Worm (Caenorhabditis elegans): ENCODE results near the gene col-164.

Gene col-164

DNA sequence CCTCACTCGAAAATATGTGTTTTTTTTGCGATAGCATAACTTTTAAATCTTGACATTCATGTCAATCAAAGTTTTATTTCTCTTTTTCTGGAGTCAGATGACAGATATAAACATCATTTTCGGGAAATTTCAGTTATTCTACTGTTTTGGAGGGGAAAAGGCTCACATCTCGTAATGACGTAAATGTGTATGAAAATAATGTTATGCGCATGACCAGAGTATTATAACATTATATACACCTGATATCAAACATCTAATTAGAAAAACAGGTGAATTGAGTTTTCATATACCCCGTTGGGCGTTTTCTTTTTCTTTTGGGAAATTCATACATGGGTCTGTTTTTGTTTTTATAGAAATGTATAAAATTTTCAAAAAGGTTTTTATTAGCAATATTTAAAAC, 51.0 kb downstream of the col-164 start (continued):
- TF ChIP-seq C04F5.9 (tag; optimal IDR thresholded peaks at IDR 0.05) (no peak), tbx-2 (tag; optimal IDR thresholded peaks at IDR 0.05) (no peak), pag-3 (tag; optimal IDR thresholded peaks at IDR 0.05; ENCODE audit: borderline replicate concordance, insufficient read depth) (no peak), snpc-4 (tag; optimal IDR thresholded peaks at IDR 0.05) (no peak), lir-3 (tag; optimal IDR thresholded peaks at IDR 0.05; ENCODE audit: poor library complexity) (no peak), C34B4.2 (tag; optimal IDR thresholded peaks at IDR 0.05) (no peak), fkh-4 (tag; optimal IDR thresholded peaks at IDR 0.05; ENCODE audit: borderline replicate concordance) (no peak), Y116A8C.19 (tag; optimal IDR thresholded peaks at IDR 0.05; ENCODE audit: borderline replicate concordance) (no peak), ama-1 (optimal IDR thresholded peaks at IDR 0.05) (no peak), vab-15 (tag; optimal IDR thresholded peaks at IDR 0.05) (no peak), tlp-1 (tag; optimal IDR thresholded peaks at IDR 0.05) (no peak), nhr-71 (tag; optimal IDR thresholded peaks at IDR 0.05) (peak; percentile 54), sptf-1 (tag; optimal IDR thresholded peaks at IDR 0.05) (no peak), nhr-47 (tag; optimal IDR thresholded peaks at IDR 0.05) (peak; percentile 33), egl-27 (tag; optimal IDR thresholded peaks at IDR 0.05) (no peak)
